Fruit fly (Drosophila melanogaster) Kc167 (cell line): ENCODE results near the gene CG2865.

Experiments
- Sin3A ChIP-seq: fragments of >200 bp; optimal IDR thresholded peaks from 2 replicates; lab custom pipeline; 2018; ENCODE audit warnings: missing external identifiers
- psq ChIP-seq: fragments of >200 bp; optimal IDR thresholded peaks from 2 replicates; lab custom pipeline; 2017; ENCODE audit warnings: missing external identifiers

dm6 chrX:2254020-2254626 is 39.1 kb downstream of the CG2865 start, which contains the start of gene CG3091:
- TF ChIP-seq Sin3A (no peak), psq (lab: Kevin White, UChicago) (no peak)
